Worm (Caenorhabditis elegans) whole organism, L4 larva: ENCODE data around the gene hsp-12.2.

Source experiments
- D1046.2 ChIP-seq: fragments of 200-800 bp; sonication (Bioruptor generic); IDR thresholded peaks from 2 replicates; pipeline ENCODE4 v1.3.6; 2022; ENCODE audit warnings: missing genetic modification characterization, missing compliant biosample characterization
- F10B5.3 ChIP-seq: sonication (generic microtip); optimal IDR thresholded peaks from 2 replicates; lab custom pipeline; 2016; ENCODE audit warnings: mild to moderate bottlenecking, missing genetic modification characterization, missing compliant biosample characterization
- F37D6.2 ChIP-seq: sonication (generic microtip); optimal IDR thresholded peaks from 2 replicates; lab custom pipeline; 2016; ENCODE audit warnings: mild to moderate bottlenecking, missing genetic modification characterization, missing compliant biosample characterization
- F44E2.7 ChIP-seq: fragments of 200-800 bp; sonication (Bioruptor generic); IDR thresholded peaks from 2 replicates; pipeline ENCODE4 v2.1.2; 2022; ENCODE audit warnings: missing genetic modification characterization, missing compliant biosample characterization
- F49E8.2 ChIP-seq: sonication (generic microtip); optimal IDR thresholded peaks from 2 replicates; lab custom pipeline; 2016; ENCODE audit warnings: missing compliant biosample characterization, mild to moderate bottlenecking, missing genetic modification characterization, borderline replicate concordance
- T20F7.1 ChIP-seq: fragments of 200-800 bp; sonication (Bioruptor generic); optimal IDR thresholded peaks from 2 replicates; lab custom pipeline; 2018; ENCODE audit warnings: mild to moderate bottlenecking, missing genetic modification characterization, missing compliant biosample characterization
- T26A8.4 ChIP-seq: fragments of 200-800 bp; sonication (Bioruptor generic); IDR thresholded peaks from 2 replicates; pipeline ENCODE4 v1.3.6; 2022; ENCODE audit warnings: missing genetic modification characterization, missing compliant biosample characterization
- Y75B8A.6 ChIP-seq: fragments of 200-800 bp; sonication (Bioruptor generic); IDR thresholded peaks from 2 replicates; pipeline ENCODE4 v1.3.6; 2022; ENCODE audit warnings: missing genetic modification reagents, missing genetic modification characterization, missing compliant biosample characterization
- ZK337.2 ChIP-seq: fragments of 200-800 bp; sonication (Bioruptor generic); IDR thresholded peaks from 2 replicates; pipeline ENCODE4 v1.3.6; 2022; ENCODE audit warnings: missing genetic modification reagents, missing genetic modification characterization, missing compliant biosample characterization
- ZK546.5 ChIP-seq, 2 experiments: sonication (generic microtip); optimal IDR thresholded peaks; 2 replicates each; lab custom pipeline; 2017; ENCODE audit warnings: missing biosample characterization in 2 of 2, missing genetic modification characterization in 2 of 2
- aha-1 ChIP-seq: fragments of 150-350 bp; peaks from one replicate; lab custom pipeline; 2014; ENCODE audit warnings: missing biosample characterization, missing genetic modification characterization
- aly-2 ChIP-seq: sonication (generic microtip); optimal IDR thresholded peaks from 2 replicates; lab custom pipeline; 2018; ENCODE audit warnings: missing biosample characterization, missing genetic modification characterization
- ama-1 ChIP-seq: fragments of 150-350 bp; optimal IDR thresholded peaks from 2 replicates; lab custom pipeline; 2014; ENCODE audit warnings: inconsistent platforms, mixed read lengths
- attf-4 ChIP-seq: sonication (generic microtip); optimal IDR thresholded peaks from 3 replicates; lab custom pipeline; 2017; ENCODE audit warnings: missing biosample characterization, missing genetic modification characterization
- ceh-20 ChIP-seq: fragments of 200-800 bp; sonication (Bioruptor generic); IDR thresholded peaks from 2 replicates; pipeline ENCODE4 v1.3.6; 2022; ENCODE audit warnings: missing genetic modification reagents, missing genetic modification characterization, missing compliant biosample characterization
- ceh-32 ChIP-seq: sonication (generic microtip); optimal IDR thresholded peaks from 2 replicates; lab custom pipeline; 2016; ENCODE audit warnings: mild to moderate bottlenecking, missing genetic modification characterization, missing compliant biosample characterization; ENCODE audit not compliant: poor library complexity
- ceh-62 ChIP-seq: sonication (generic microtip); optimal IDR thresholded peaks from 2 replicates; lab custom pipeline; 2017; ENCODE audit warnings: missing biosample characterization, missing genetic modification characterization
- ceh-82 ChIP-seq: sonication (generic microtip); optimal IDR thresholded peaks from 2 replicates; lab custom pipeline; 2017; ENCODE audit warnings: missing biosample characterization, missing genetic modification characterization
- ctbp-1 ChIP-seq: fragments of 200-800 bp; sonication (Bioruptor generic); IDR thresholded peaks from 2 replicates; pipeline ENCODE4 v1.3.6; 2022; ENCODE audit warnings: missing genetic modification reagents, missing genetic modification characterization, missing compliant biosample characterization
- daf-12 ChIP-seq: fragments of 150-350 bp; optimal IDR thresholded peaks from 2 replicates; lab custom pipeline; 2014; ENCODE audit warnings: missing biosample characterization, missing genetic modification reagents, missing genetic modification characterization
- daf-16 ChIP-seq, 3 experiments: sonication (generic microtip); optimal IDR thresholded peaks; 2 replicates each; lab custom pipeline; 2016 to 2017; ENCODE audit warnings: missing genetic modification characterization in 3 of 3, missing genetic modification reagents in 3 of 3, mild to moderate bottlenecking in 2 of 3, missing compliant biosample characterization in 2 of 3, missing biosample characterization in 1 of 3, moderate library complexity in 1 of 3
- dmd-6 ChIP-seq: fragments of 200-800 bp; sonication (Bioruptor generic); IDR thresholded peaks from 2 replicates; pipeline ENCODE4 v1.3.6; 2022; ENCODE audit warnings: missing genetic modification reagents, missing genetic modification characterization, missing compliant biosample characterization
- egl-27 ChIP-seq: sonication (generic microtip); optimal IDR thresholded peaks from 3 replicates; lab custom pipeline; 2017; ENCODE audit warnings: missing biosample characterization, missing genetic modification reagents, missing genetic modification characterization
- gei-8 ChIP-seq: fragments of 200-800 bp; sonication (Bioruptor generic); optimal IDR thresholded peaks from 2 replicates; lab custom pipeline; 2018; ENCODE audit warnings: mild to moderate bottlenecking, missing genetic modification characterization, missing compliant biosample characterization
- hif-1 ChIP-seq, 2 experiments: sonication (generic microtip); optimal IDR thresholded peaks; 2 replicates each; lab custom pipeline; 2016 to 2017; ENCODE audit warnings: missing compliant biosample characterization in 2 of 2, missing genetic modification characterization in 2 of 2, missing genetic modification reagents in 2 of 2, missing genotype in 2 of 2, mild to moderate bottlenecking in 1 of 2
- hlh-30 ChIP-seq: sonication (generic microtip); optimal IDR thresholded peaks from 2 replicates; lab custom pipeline; 2017; ENCODE audit warnings: antibody characterized with exemption, mild to moderate bottlenecking, missing genetic modification characterization, missing compliant biosample characterization; ENCODE audit not compliant: insufficient read depth
- hmg-1.1 ChIP-seq: fragments of 200-800 bp; sonication (Bioruptor generic); IDR thresholded peaks from 2 replicates; pipeline ENCODE4 v1.3.6; 2022; ENCODE audit warnings: missing genetic modification reagents, missing genetic modification characterization, missing compliant biosample characterization
- lin-13 ChIP-seq: fragments of 150-350 bp; optimal IDR thresholded peaks from 2 replicates; lab custom pipeline; 2014; ENCODE audit warnings: missing biosample characterization, missing genetic modification reagents, missing genetic modification characterization
- lin-15B ChIP-seq: fragments of 150-350 bp; sonication (generic microtip); optimal IDR thresholded peaks from 3 replicates; lab custom pipeline; 2014; ENCODE audit warnings: missing biosample characterization, missing genetic modification characterization
- lsy-2 ChIP-seq, 2 experiments: fragments of 150-350 bp in 1 of 2; sonication (generic microtip) in 1 of 2; optimal IDR thresholded peaks; 2 replicates each; lab custom pipeline; 2014 to 2017; ENCODE audit warnings: missing biosample characterization in 2 of 2, missing genetic modification characterization in 2 of 2
- madf-9 ChIP-seq: fragments of 200-800 bp; sonication (Bioruptor generic); conservative IDR thresholded peaks from 2 replicates; pipeline ENCODE4 v1.3.6; 2022; ENCODE audit warnings: missing genetic modification reagents, missing genetic modification characterization, missing compliant biosample characterization
- mdl-1 ChIP-seq, 2 experiments: fragments of 150-350 bp in 1 of 2; sonication (generic microtip) in 1 of 2; optimal IDR thresholded peaks; 2 replicates each; lab custom pipeline; 2014 to 2017; ENCODE audit warnings: missing biosample characterization in 2 of 2, missing genetic modification characterization in 2 of 2
- mxl-2 ChIP-seq: fragments of 200-800 bp; sonication (Bioruptor generic); conservative IDR thresholded peaks from 2 replicates; pipeline ENCODE4 v1.3.6; 2022; ENCODE audit warnings: missing genetic modification reagents, missing genetic modification characterization, missing compliant biosample characterization
- mxl-3 ChIP-seq: fragments of 200-800 bp; sonication (Bioruptor generic); optimal IDR thresholded peaks from 2 replicates; lab custom pipeline; 2018; ENCODE audit warnings: mild to moderate bottlenecking, missing genetic modification characterization, missing compliant biosample characterization
- nhr-28 ChIP-seq: fragments of 150-350 bp; optimal IDR thresholded peaks from 2 replicates; lab custom pipeline; 2014; ENCODE audit warnings: missing biosample characterization, missing genetic modification characterization
- nhr-41 ChIP-seq: fragments of 200-800 bp; sonication (Bioruptor generic); IDR thresholded peaks from 2 replicates; pipeline ENCODE4 v1.3.6; 2022; ENCODE audit warnings: missing genetic modification reagents, missing genetic modification characterization, missing compliant biosample characterization
- nhr-42 ChIP-seq: fragments of 200-800 bp; sonication (Bioruptor generic); IDR thresholded peaks from 2 replicates; pipeline ENCODE4 v1.3.6; 2022; ENCODE audit warnings: missing genetic modification characterization, missing compliant biosample characterization
- nhr-48 ChIP-seq: sonication (generic microtip); optimal IDR thresholded peaks from 2 replicates; lab custom pipeline; 2016; ENCODE audit warnings: mild to moderate bottlenecking, missing genetic modification characterization, missing compliant biosample characterization
- nhr-6 ChIP-seq: fragments of 150-350 bp; optimal IDR thresholded peaks from 2 replicates; lab custom pipeline; 2014; ENCODE audit warnings: missing biosample characterization, missing genetic modification characterization
- nhr-76 ChIP-seq: fragments of 150-350 bp; optimal IDR thresholded peaks from 2 replicates; lab custom pipeline; 2014; ENCODE audit warnings: missing biosample characterization, missing genetic modification characterization
- skn-1 ChIP-seq: fragments of 150-350 bp; optimal IDR thresholded peaks from 2 replicates; lab custom pipeline; 2014; ENCODE audit warnings: missing biosample characterization, missing genetic modification characterization
- snpc-4 ChIP-seq: fragments of 150-350 bp; optimal IDR thresholded peaks from 2 replicates; lab custom pipeline; 2014; ENCODE audit warnings: missing biosample characterization, missing genetic modification characterization
- spr-3 ChIP-seq: fragments of 200-800 bp; sonication (Bioruptor generic); optimal IDR thresholded peaks from 2 replicates; lab custom pipeline; 2018; ENCODE audit warnings: mild to moderate bottlenecking, missing genetic modification characterization, missing compliant biosample characterization
- tra-1 ChIP-seq: fragments of 200-800 bp; sonication (Bioruptor generic); IDR thresholded peaks from 2 replicates; pipeline ENCODE4 v1.3.6; 2022; ENCODE audit warnings: missing genetic modification reagents, missing genetic modification characterization, missing compliant biosample characterization
- unc-130 ChIP-seq: sonication (generic microtip); optimal IDR thresholded peaks from 2 replicates; lab custom pipeline; 2016; ENCODE audit warnings: missing genetic modification reagents, missing genetic modification characterization, missing compliant biosample characterization
- zfp-2 ChIP-seq: sonication (generic microtip); optimal IDR thresholded peaks from 2 replicates; lab custom pipeline; 2016; ENCODE audit warnings: mild to moderate bottlenecking, missing genetic modification characterization, missing compliant biosample characterization
- ztf-11 ChIP-seq: fragments of 150-350 bp; optimal IDR thresholded peaks from 2 replicates; lab custom pipeline; 2014; ENCODE audit warnings: missing biosample characterization, missing genetic modification characterization
- ztf-7 ChIP-seq: fragments of 150-350 bp; optimal IDR thresholded peaks from 2 replicates; lab custom pipeline; 2014; ENCODE audit warnings: missing biosample characterization, missing genetic modification characterization

The hsp-12.2 gene

DNA sequence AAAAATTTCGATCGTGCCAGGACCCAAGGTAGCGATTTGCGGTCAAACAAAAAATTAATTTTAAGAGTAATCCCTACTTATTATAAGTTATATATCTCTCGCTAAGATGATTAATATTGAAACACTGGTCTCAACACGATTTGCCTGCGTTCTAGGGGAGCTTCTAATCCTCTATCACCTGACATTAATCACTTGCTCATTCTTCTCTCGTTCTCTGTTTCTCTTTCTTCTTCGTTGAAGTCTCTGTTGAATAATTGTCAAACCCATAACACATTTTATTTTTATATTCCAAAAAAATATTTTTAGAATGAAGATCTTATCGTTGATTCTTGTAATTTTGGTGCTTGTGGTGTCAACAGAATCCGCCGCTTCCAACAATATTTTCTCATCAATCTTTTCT lies 17.3 kb downstream of the hsp-12.2 start, which contains the start of gene D2007.1 (continued):
- TF ChIP-seq ZK337.2 (GFP tag; lab: Robert Waterston, UW) (no peak), ctbp-1 (GFP tag; lab: Robert Waterston, UW) (no peak), T26A8.4 (no peak)
- TF ChIP-seq, all 104 proteins: peak for 4

DNA sequence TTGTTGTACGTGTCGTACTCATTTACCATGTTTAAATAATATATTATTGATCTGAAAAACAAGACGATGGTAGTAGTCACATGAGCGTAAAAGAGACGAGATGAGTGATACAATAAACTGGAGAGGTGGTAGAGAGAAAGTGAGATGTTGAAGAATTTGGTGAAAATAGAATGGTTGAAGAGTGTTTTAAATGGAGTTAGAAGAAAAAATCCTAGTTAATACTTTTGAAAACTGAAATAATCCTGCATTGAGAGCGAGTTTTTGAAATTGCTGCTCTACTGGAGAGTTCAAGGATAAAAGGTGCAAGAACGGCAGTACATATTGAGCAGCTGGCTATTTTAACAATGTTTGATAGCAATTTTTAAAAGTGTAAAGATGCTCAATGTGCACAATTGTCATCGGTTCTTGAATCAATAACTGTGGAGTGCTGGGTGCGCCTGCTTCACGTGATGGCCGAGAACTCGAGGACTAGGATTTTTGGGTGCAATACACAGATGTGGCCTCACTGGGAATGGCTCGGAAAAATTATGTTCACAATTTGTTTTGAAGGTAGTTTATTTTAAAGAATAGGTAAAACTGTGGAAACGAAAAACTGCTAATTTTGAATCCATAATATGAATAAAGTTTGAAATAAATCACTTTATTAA lies 20.4 kb downstream of the hsp-12.2 start, which contains the start of gene atg-13:
atg-13 (minus strand) TSS at position 51 of the 647 bp plus-strand sequence.
- TF ChIP-seq ama-1 (peak; percentile 20), snpc-4 (tag; lab: Kevin White, UChicago) (no peak), unc-130 (GFP tag; lab: Kevin White, UChicago) (no peak), lsy-2 (tag; optimal IDR thresholded peaks at IDR 0.05; lab: Kevin White, UChicago) (peak in 1 of 2 experiments; percentile 38), T20F7.1 (GFP tag; lab: Kevin White, UChicago) (peak; percentile 7), nhr-42 (GFP tag; lab: Robert Waterston, UW) (no peak), nhr-6 (tag; lab: Kevin White, UChicago) (no peak), tra-1 (GFP tag; lab: Robert Waterston, UW) (no peak), Y75B8A.6 (GFP tag; lab: Robert Waterston, UW) (no peak), ceh-82 (tag; lab: Kevin White, UChicago) (no peak), lin-13 (no peak), mdl-1 (tag; optimal IDR thresholded peaks at IDR 0.05; lab: Kevin White, UChicago) (peak in 1 of 2 experiments; percentile 47), mxl-3 (GFP tag; lab: Kevin White, UChicago) (peak; percentile 35), nhr-28 (tag; lab: Kevin White, UChicago) (no peak), nhr-41 (no peak), F10B5.3 (tag; lab: Kevin White, UChicago) (no peak), D1046.2 (no peak), ZK337.2 (GFP tag; lab: Robert Waterston, UW) (no peak), madf-9 (GFP tag; lab: Robert Waterston, UW) (0 out of 2 replicates have a peak, but pooled peaks have one; percentile 32), F37D6.2 (tag; lab: Kevin White, UChicago) (no peak), nhr-76 (tag; lab: Kevin White, UChicago) (no peak), zfp-2 (no peak), nhr-48 (tag; lab: Kevin White, UChicago) (no peak), mxl-2 (GFP tag; lab: Robert Waterston, UW) (no peak), F49E8.2 (tag; lab: Kevin White, UChicago) (no peak), F44E2.7 (GFP tag; lab: Robert Waterston, UW) (no peak), aly-2 (tag; lab: Kevin White, UChicago) (no peak), hmg-1.1 (GFP tag; lab: Robert Waterston, UW) (0 out of 2 replicates have a peak, but pooled peaks have one; percentile 28), aha-1 (tag; lab: Kevin White, UChicago) (peak; percentile 18), daf-12 (no peak), ztf-11 (tag; lab: Kevin White, UChicago) (no peak), egl-27 (no peak), hif-1 (tag; optimal IDR thresholded peaks at IDR 0.05; lab: Kevin White, UChicago) (peak in 1 of 2 experiments; percentile 19), dmd-6 (GFP tag; lab: Robert Waterston, UW) (0 out of 2 replicates have a peak, but pooled peaks have one; percentile 11), attf-4 (tag; lab: Kevin White, UChicago) (no peak), ceh-32 (no peak), ZK546.5 (tag; optimal IDR thresholded peaks at IDR 0.05; lab: Kevin White, UChicago) (no peak), ceh-62 (tag; lab: Kevin White, UChicago) (no peak), ceh-20 (GFP tag; lab: Robert Waterston, UW) (no peak), hlh-30 (tag; lab: Kevin White, UChicago) (peak; percentile 79), skn-1 (tag; lab: Kevin White, UChicago) (no peak), spr-3 (GFP tag; lab: Kevin White, UChicago) (no peak), daf-16 (GFP tag; optimal IDR thresholded peaks at IDR 0.05; lab: Kevin White, UChicago) (no peak), daf-16 (tag; optimal IDR thresholded peaks at IDR 0.05; lab: Kevin White, UChicago) (peak; percentile 48), lin-15B (no peak), ztf-7 (no peak), gei-8 (GFP tag; lab: Kevin White, UChicago) (no peak)
